Worm (Caenorhabditis elegans) whole organism, L4 larva: ENCODE results near the gene Y17D7B.10.

ENCODE experiments used
- F49E8.2 ChIP-seq: sonication (generic microtip); optimal IDR thresholded peaks from 2 replicates; lab custom pipeline; 2016; ENCODE audit warnings: missing compliant biosample characterization, mild to moderate bottlenecking, missing genetic modification characterization, borderline replicate concordance
- ceh-20 ChIP-seq: fragments of 200-800 bp; sonication (Bioruptor generic); IDR thresholded peaks from 2 replicates; pipeline ENCODE4 v1.3.6; 2022; ENCODE audit warnings: missing genetic modification reagents, missing genetic modification characterization, missing compliant biosample characterization
- ceh-82 ChIP-seq: sonication (generic microtip); optimal IDR thresholded peaks from 2 replicates; lab custom pipeline; 2017; ENCODE audit warnings: missing biosample characterization, missing genetic modification characterization
- cey-2 ChIP-seq: sonication (generic microtip); optimal IDR thresholded peaks from 3 replicates; lab custom pipeline; 2017; ENCODE audit warnings: missing genetic modification characterization, mild to moderate bottlenecking, missing compliant biosample characterization, antibody characterized with exemption, borderline replicate concordance; ENCODE audit not compliant: insufficient read depth
- daf-12 ChIP-seq: fragments of 150-350 bp; optimal IDR thresholded peaks from 2 replicates; lab custom pipeline; 2014; ENCODE audit warnings: missing biosample characterization, missing genetic modification reagents, missing genetic modification characterization
- madf-5 ChIP-seq, 2 experiments: fragments of 200-800 bp; sonication (Bioruptor generic); IDR thresholded peaks; 2 replicates each; pipeline ENCODE4 v1.3.6; 2022; ENCODE audit warnings: missing compliant biosample characterization in 2 of 2, missing genetic modification characterization in 2 of 2
- nhr-111 ChIP-seq: fragments of 200-800 bp; sonication (Bioruptor generic); optimal IDR thresholded peaks from 2 replicates; lab custom pipeline; 2018; ENCODE audit warnings: mild to moderate bottlenecking, missing genetic modification characterization, missing compliant biosample characterization

Gene Y17D7B.10

DNA sequence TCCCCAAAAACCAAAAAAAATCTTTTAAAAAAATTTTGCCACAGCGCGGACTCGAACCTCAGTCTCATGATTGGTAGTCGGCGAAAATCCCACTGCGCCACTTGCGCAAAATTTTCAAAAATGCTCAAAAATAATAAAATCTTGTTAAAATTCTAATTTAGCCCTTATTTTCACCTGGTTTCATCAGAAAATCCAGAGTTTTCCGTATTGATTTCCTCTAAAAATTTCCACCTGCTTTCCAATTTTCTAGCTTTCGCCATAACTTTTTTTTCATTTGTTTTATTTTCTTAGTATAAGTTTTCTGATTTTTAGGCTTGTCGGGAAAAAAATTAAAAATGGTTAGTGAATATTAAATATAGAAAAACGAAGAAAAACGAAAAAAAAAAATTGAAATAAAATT, 43.9 kb downstream of the Y17D7B.10 start:
- TF ChIP-seq ceh-20 (no peak), madf-5 (GFP tag; IDR thresholded peaks at IDR 0.05; lab: Robert Waterston, UW) (no peak), cey-2 (tag; lab: Kevin White, UChicago) (no peak), ceh-82 (no peak), daf-12 (no peak), nhr-111 (GFP tag; lab: Kevin White, UChicago) (no peak), F49E8.2 (tag; lab: Kevin White, UChicago) (no peak)
